Fruit fly (Drosophila melanogaster) whole organism, wandering third instar larva: Measurements from ENCODE around the gene CG6441.

Experiments used
- GATAd ChIP-seq: sonication (Bioruptor generic); optimal IDR thresholded peaks from 2 replicates; lab custom pipeline; 2016; ENCODE audit warnings: missing biosample characterization, missing genetic modification characterization
- Hr83 ChIP-seq: fragments of 200-300 bp; sonication (Bioruptor generic); optimal IDR thresholded peaks from 2 replicates; lab custom pipeline; 2016; ENCODE audit warnings: missing biosample characterization, mild to moderate bottlenecking, missing genetic modification characterization, moderate library complexity; ENCODE audit not compliant: poor library complexity, severe bottlenecking
- Jra ChIP-seq: sonication (Bioruptor generic); optimal IDR thresholded peaks from 2 replicates; lab custom pipeline; 2016; ENCODE audit warnings: missing biosample characterization, missing genetic modification characterization
- brk ChIP-seq: fragments of 200-800 bp; sonication (Bioruptor generic); optimal IDR thresholded peaks from 2 replicates; lab custom pipeline; 2016; ENCODE audit warnings: missing biosample characterization, mild to moderate bottlenecking, missing genetic modification characterization
- foxo ChIP-seq, 2 experiments: fragments of 200-800 bp; sonication (Bioruptor generic); optimal IDR thresholded peaks; 2 replicates in 1 of 2; 3 replicates in 1 of 2; lab custom pipeline; 2016 to 2017; ENCODE audit warnings: missing biosample characterization in 2 of 2, missing genetic modification characterization in 2 of 2
- psq ChIP-seq: fragments of 200-800 bp; sonication (Bioruptor generic); optimal IDR thresholded peaks from 3 replicates; lab custom pipeline; 2017; ENCODE audit warnings: missing biosample characterization, mild to moderate bottlenecking, missing genetic modification characterization, moderate library complexity

DNA sequence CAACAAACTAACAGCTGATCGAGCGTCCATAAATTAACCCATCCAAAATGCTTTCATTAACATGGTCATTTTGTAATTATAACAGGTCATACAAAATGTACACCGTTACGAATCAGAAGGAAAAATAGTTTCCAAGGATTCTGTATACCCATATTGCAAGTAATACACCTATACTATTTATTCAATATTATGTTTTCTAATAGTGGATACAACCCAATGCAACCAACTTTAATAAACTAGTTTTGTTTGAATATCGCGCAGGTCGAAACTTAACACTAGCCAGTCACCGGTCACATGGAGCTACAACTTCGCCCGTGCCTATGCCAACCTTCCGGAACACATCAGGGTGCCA, 46.7 kb upstream of the CG6441 start:
- TF ChIP-seq foxo (GFP tag; optimal IDR thresholded peaks at IDR 0.05; lab: Kevin White, UChicago), result no peak
- no peak for TF ChIP-seq Jra
- no peak for TF ChIP-seq Hr83 (GFP tag; lab: Kevin White, UChicago)
- no peak for TF ChIP-seq GATAd (GFP tag; lab: Kevin White, UChicago)
- TF ChIP-seq psq (GFP tag; lab: Kevin White, UChicago), result no peak
- no peak for TF ChIP-seq brk (GFP tag; lab: Kevin White, UChicago)
